Worm (Caenorhabditis elegans) whole organism, L2 larva: ENCODE data around the gene sru-24.

Experiments
- ama-1 ChIP-seq: fragments of 150-350 bp; optimal IDR thresholded peaks from 2 replicates; lab custom pipeline; 2018; ENCODE audit warnings: inconsistent platforms
- fos-1 ChIP-seq: fragments of 150-350 bp; optimal IDR thresholded peaks from 2 replicates; lab custom pipeline; 2014; ENCODE audit warnings: missing biosample characterization, missing genetic modification characterization
- lin-11 ChIP-seq: fragments of 150-350 bp; sonication (generic microtip); optimal IDR thresholded peaks from 2 replicates; lab custom pipeline; 2014; ENCODE audit warnings: missing biosample characterization, missing genetic modification characterization, inconsistent platforms, mixed read lengths
- skn-1 ChIP-seq: sonication (generic microtip); optimal IDR thresholded peaks from 2 replicates; lab custom pipeline; 2017; ENCODE audit warnings: missing biosample characterization, missing genetic modification characterization
- sma-3 ChIP-seq: sonication (generic microtip); optimal IDR thresholded peaks from 2 replicates; lab custom pipeline; 2016; ENCODE audit warnings: missing genetic modification reagents, missing genetic modification characterization, missing compliant biosample characterization
- snpc-4 ChIP-seq: fragments of 150-350 bp; optimal IDR thresholded peaks from 2 replicates; lab custom pipeline; 2014; ENCODE audit warnings: missing biosample characterization, missing genetic modification characterization
- unc-39 ChIP-seq: fragments of 150-350 bp; optimal IDR thresholded peaks from 2 replicates; lab custom pipeline; 2014; ENCODE audit warnings: missing biosample characterization, missing genetic modification characterization
- ztf-11 ChIP-seq: sonication (generic microtip); optimal IDR thresholded peaks from 2 replicates; lab custom pipeline; 2017; ENCODE audit warnings: missing biosample characterization, missing genetic modification characterization

DNA sequence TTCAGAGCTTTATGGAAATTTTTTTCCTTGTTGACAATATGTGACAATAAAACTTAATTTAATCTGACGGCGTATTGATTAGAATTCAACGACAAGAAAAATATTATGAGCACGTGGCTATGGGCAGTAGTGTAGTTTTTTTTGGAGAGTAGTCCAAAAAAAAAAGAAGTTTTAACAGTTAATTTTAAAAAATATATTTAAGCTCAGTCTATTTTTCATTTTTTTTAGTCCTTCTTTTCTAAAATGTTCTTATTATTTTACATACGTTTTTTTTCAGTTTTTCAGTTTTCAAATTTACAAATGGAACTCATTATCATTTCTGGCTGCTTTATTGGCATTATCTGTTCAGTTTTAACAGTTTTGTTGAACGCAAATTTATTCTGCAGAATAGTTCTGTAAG is 37.6 kb upstream of the sru-24 start, which contains the start of gene srbc-39:
- TF ChIP-seq unc-39 (tag; lab: Kevin White, UChicago) (no peak), ama-1 (no peak), ztf-11 (tag; lab: Kevin White, UChicago) (no peak), lin-11 (tag; lab: Kevin White, UChicago) (no peak), sma-3 (GFP tag; lab: Kevin White, UChicago) (no peak), skn-1 (tag; lab: Kevin White, UChicago) (no peak), snpc-4 (tag; lab: Kevin White, UChicago) (no peak), fos-1 (tag; lab: Kevin White, UChicago) (no peak)
